Worm (Caenorhabditis elegans) whole organism, L2 larva: Measurements from ENCODE around the gene C50H2.4.

Source experiments
- C34F6.9 ChIP-seq: fragments of 150-350 bp; optimal IDR thresholded peaks from 2 replicates; lab custom pipeline; 2014; ENCODE audit warnings: missing biosample characterization, missing genetic modification characterization
- F13H6.1 ChIP-seq: sonication (generic microtip); optimal IDR thresholded peaks from 2 replicates; lab custom pipeline; 2016; ENCODE audit warnings: missing genetic modification characterization, missing compliant biosample characterization
- R02D3.7 ChIP-seq: fragments of 150-350 bp; optimal IDR thresholded peaks from 2 replicates; lab custom pipeline; 2014; ENCODE audit warnings: missing biosample characterization, missing genetic modification characterization
- Y55F3AM.14 ChIP-seq: fragments of 200-800 bp; sonication (Bioruptor generic); optimal IDR thresholded peaks from 2 replicates; lab custom pipeline; 2018; ENCODE audit warnings: mild to moderate bottlenecking, missing genetic modification characterization, missing compliant biosample characterization
- ZK546.5 ChIP-seq: sonication (generic microtip); optimal IDR thresholded peaks from 2 replicates; lab custom pipeline; 2017; ENCODE audit warnings: missing biosample characterization, missing genetic modification characterization
- alr-1 ChIP-seq: fragments of 150-350 bp; optimal IDR thresholded peaks from 2 replicates; lab custom pipeline; 2014; ENCODE audit warnings: missing biosample characterization, missing genetic modification characterization
- aly-2 ChIP-seq: fragments of 150-350 bp; optimal IDR thresholded peaks from 2 replicates; lab custom pipeline; 2014; ENCODE audit warnings: missing biosample characterization, missing genetic modification characterization
- ama-1 ChIP-seq: fragments of 150-350 bp; optimal IDR thresholded peaks from 2 replicates; lab custom pipeline; 2018; ENCODE audit warnings: inconsistent platforms
- blmp-1 ChIP-seq: sonication (generic microtip); optimal IDR thresholded peaks from 2 replicates; lab custom pipeline; 2017; ENCODE audit warnings: missing genetic modification characterization, mild to moderate bottlenecking, missing compliant biosample characterization, antibody characterized with exemption, moderate library complexity; ENCODE audit not compliant: insufficient read depth
- ceh-16 ChIP-seq: fragments of 150-350 bp; optimal IDR thresholded peaks from 2 replicates; lab custom pipeline; 2014; ENCODE audit warnings: missing biosample characterization, missing genetic modification characterization
- ceh-82 ChIP-seq: fragments of 150-350 bp; optimal IDR thresholded peaks from 2 replicates; lab custom pipeline; 2014; ENCODE audit warnings: missing biosample characterization, missing genetic modification characterization
- crh-2 ChIP-seq: sonication (generic microtip); optimal IDR thresholded peaks from 2 replicates; lab custom pipeline; 2017; ENCODE audit warnings: missing biosample characterization, missing genetic modification characterization
- dmd-4 ChIP-seq: sonication (generic microtip); optimal IDR thresholded peaks from 2 replicates; lab custom pipeline; 2017; ENCODE audit warnings: missing biosample characterization, missing genetic modification characterization
- egl-27 ChIP-seq: sonication (generic microtip); optimal IDR thresholded peaks from 3 replicates; lab custom pipeline; 2017; ENCODE audit warnings: missing biosample characterization, missing genetic modification reagents, missing genetic modification characterization
- elt-1 ChIP-seq: fragments of 150-350 bp; optimal IDR thresholded peaks from 2 replicates; lab custom pipeline; 2014; ENCODE audit warnings: missing biosample characterization, missing genetic modification characterization
- elt-3 ChIP-seq: sonication (generic microtip); optimal IDR thresholded peaks from 2 replicates; lab custom pipeline; 2017; ENCODE audit warnings: missing biosample characterization, missing genetic modification characterization
- fos-1 ChIP-seq: fragments of 150-350 bp; optimal IDR thresholded peaks from 2 replicates; lab custom pipeline; 2014; ENCODE audit warnings: missing biosample characterization, missing genetic modification characterization
- gmeb-1 ChIP-seq: fragments of 150-350 bp; optimal IDR thresholded peaks from 2 replicates; lab custom pipeline; 2014; ENCODE audit warnings: missing biosample characterization, missing genetic modification characterization
- lin-11 ChIP-seq: fragments of 150-350 bp; sonication (generic microtip); optimal IDR thresholded peaks from 2 replicates; lab custom pipeline; 2014; ENCODE audit warnings: missing biosample characterization, missing genetic modification characterization, inconsistent platforms, mixed read lengths
- lin-13 ChIP-seq: fragments of 150-350 bp; optimal IDR thresholded peaks from 2 replicates; lab custom pipeline; 2014; ENCODE audit warnings: missing biosample characterization, missing genetic modification reagents, missing genetic modification characterization
- lin-39 ChIP-seq: fragments of 150-350 bp; optimal IDR thresholded peaks from 2 replicates; lab custom pipeline; 2014; ENCODE audit warnings: missing biosample characterization, missing genetic modification reagents, missing genetic modification characterization
- mab-5 ChIP-seq: fragments of 150-350 bp; optimal IDR thresholded peaks from 2 replicates; lab custom pipeline; 2014; ENCODE audit warnings: missing biosample characterization, missing genetic modification characterization
- mbf-1 ChIP-seq: sonication (generic microtip); optimal IDR thresholded peaks from 2 replicates; lab custom pipeline; 2017; ENCODE audit warnings: missing biosample characterization, missing genetic modification characterization
- mdl-1 ChIP-seq, 2 experiments: fragments of 150-350 bp in 1 of 2; sonication (generic microtip) in 1 of 2; optimal IDR thresholded peaks; 2 replicates each; lab custom pipeline; 2017; ENCODE audit warnings: missing biosample characterization in 2 of 2, missing genetic modification characterization in 2 of 2
- nhr-10 ChIP-seq: sonication (generic microtip); optimal IDR thresholded peaks from 2 replicates; lab custom pipeline; 2017; ENCODE audit warnings: missing biosample characterization, missing genetic modification characterization
- nhr-11 ChIP-seq: fragments of 150-350 bp; optimal IDR thresholded peaks from 2 replicates; lab custom pipeline; 2014; ENCODE audit warnings: missing biosample characterization, missing genetic modification characterization
- nhr-12 ChIP-seq: fragments of 150-350 bp; optimal IDR thresholded peaks from 2 replicates; lab custom pipeline; 2014; ENCODE audit warnings: missing biosample characterization, missing genetic modification characterization
- nhr-129 ChIP-seq: fragments of 150-350 bp; optimal IDR thresholded peaks from 2 replicates; lab custom pipeline; 2014; ENCODE audit warnings: missing biosample characterization, missing genetic modification characterization
- nhr-21 ChIP-seq: fragments of 150-350 bp; optimal IDR thresholded peaks from 2 replicates; lab custom pipeline; 2014; ENCODE audit warnings: missing biosample characterization, missing genetic modification characterization
- nhr-23 ChIP-seq: fragments of 150-350 bp; optimal IDR thresholded peaks from 2 replicates; lab custom pipeline; 2014; ENCODE audit warnings: missing biosample characterization, missing genetic modification reagents, missing genetic modification characterization
- nhr-237 ChIP-seq: fragments of 150-350 bp; optimal IDR thresholded peaks from 2 replicates; lab custom pipeline; 2014; ENCODE audit warnings: missing biosample characterization, missing genetic modification characterization
- nhr-25 ChIP-seq: fragments of 150-350 bp; sonication (generic microtip); optimal IDR thresholded peaks from 3 replicates; lab custom pipeline; 2014; ENCODE audit warnings: missing biosample characterization, missing genetic modification characterization
- nhr-6 ChIP-seq: fragments of 150-350 bp; optimal IDR thresholded peaks from 2 replicates; lab custom pipeline; 2014; ENCODE audit warnings: missing biosample characterization, missing genetic modification characterization
- peb-1 ChIP-seq: fragments of 150-350 bp; optimal IDR thresholded peaks from 2 replicates; lab custom pipeline; 2014; ENCODE audit warnings: missing biosample characterization, missing genetic modification characterization
- sem-4 ChIP-seq: fragments of 150-350 bp; optimal IDR thresholded peaks from 2 replicates; lab custom pipeline; 2014; ENCODE audit warnings: missing biosample characterization, missing genetic modification reagents, missing genetic modification characterization
- skn-1 ChIP-seq: sonication (generic microtip); optimal IDR thresholded peaks from 2 replicates; lab custom pipeline; 2017; ENCODE audit warnings: missing biosample characterization, missing genetic modification characterization
- sma-3 ChIP-seq: sonication (generic microtip); optimal IDR thresholded peaks from 2 replicates; lab custom pipeline; 2016; ENCODE audit warnings: missing genetic modification reagents, missing genetic modification characterization, missing compliant biosample characterization
- sma-9 ChIP-seq, 2 experiments: fragments of 150-350 bp in 1 of 2; sonication (generic microtip) in 1 of 2; optimal IDR thresholded peaks; 2 replicates each; lab custom pipeline; 2014 to 2016; ENCODE audit warnings: missing genetic modification characterization in 2 of 2, mild to moderate bottlenecking in 1 of 2, missing biosample characterization in 1 of 2, missing compliant biosample characterization in 1 of 2, missing genetic modification reagents in 1 of 2, moderate library complexity in 1 of 2
- snpc-4 ChIP-seq: fragments of 150-350 bp; optimal IDR thresholded peaks from 2 replicates; lab custom pipeline; 2014; ENCODE audit warnings: missing biosample characterization, missing genetic modification characterization
- unc-39 ChIP-seq: fragments of 150-350 bp; optimal IDR thresholded peaks from 2 replicates; lab custom pipeline; 2014; ENCODE audit warnings: missing biosample characterization, missing genetic modification characterization
- unc-55 ChIP-seq: fragments of 150-350 bp; sonication (generic microtip); optimal IDR thresholded peaks from 3 replicates; lab custom pipeline; 2014; ENCODE audit warnings: missing biosample characterization, missing genetic modification reagents, missing genetic modification characterization
- unc-62 ChIP-seq: fragments of 150-350 bp; optimal IDR thresholded peaks from 2 replicates; lab custom pipeline; 2014; ENCODE audit warnings: missing biosample characterization, missing genetic modification reagents, missing genetic modification characterization
- zag-1 ChIP-seq: fragments of 150-350 bp; optimal IDR thresholded peaks from 2 replicates; lab custom pipeline; 2014; ENCODE audit warnings: missing biosample characterization, missing genetic modification characterization
- ztf-1 ChIP-seq: fragments of 200-800 bp; sonication (Bioruptor generic); conservative IDR thresholded peaks from 2 replicates; pipeline ENCODE4 v1.3.6; 2022; ENCODE audit warnings: missing genetic modification characterization, missing compliant biosample characterization
- ztf-4 ChIP-seq: fragments of 150-350 bp; optimal IDR thresholded peaks from 2 replicates; lab custom pipeline; 2014; ENCODE audit warnings: missing biosample characterization, missing genetic modification characterization

The C50H2.4 gene

ce11 chrV:9927954-9928353 lies 11.2 kb downstream of the C50H2.4 start:
- TF ChIP-seq crh-2 (tag; lab: Kevin White, UChicago) (peak; percentile 22), alr-1 (tag; lab: Kevin White, UChicago) (no peak), fos-1 (tag; lab: Kevin White, UChicago) (peak; percentile 50), gmeb-1 (tag; lab: Kevin White, UChicago) (peak; percentile 37)

- no peak for TF ChIP-seq lin-39 (tag; lab: Kevin White, UChicago)
- peak; percentile 70 for TF ChIP-seq unc-55
- no peak for TF ChIP-seq ceh-82
- TF ChIP-seq lin-11 (tag; lab: Kevin White, UChicago), result peak; percentile 51
- TF ChIP-seq alr-1 (tag; lab: Kevin White, UChicago), result no peak
- no peak for TF ChIP-seq nhr-12
- TF ChIP-seq elt-3 (tag; lab: Kevin White, UChicago), result no peak
- TF ChIP-seq blmp-1 (tag; lab: Kevin White, UChicago), result no peak
- TF ChIP-seq mdl-1 (tag; optimal IDR thresholded peaks at IDR 0.05; lab: Kevin White, UChicago), result no peak
- no peak for TF ChIP-seq dmd-4 (tag; lab: Kevin White, UChicago)
- no peak for TF ChIP-seq nhr-23
- TF ChIP-seq nhr-21 (tag; lab: Kevin White, UChicago), result peak; percentile 9
- TF ChIP-seq nhr-10 (tag; lab: Kevin White, UChicago), result no peak
- no peak for TF ChIP-seq fos-1 (tag; lab: Kevin White, UChicago)
- TF ChIP-seq elt-1 (tag; lab: Kevin White, UChicago), result no peak
- TF ChIP-seq nhr-11 (tag; lab: Kevin White, UChicago), result no peak
- TF ChIP-seq nhr-129 (tag; lab: Kevin White, UChicago), result peak; percentile 52
- TF ChIP-seq aly-2, result no peak
- TF ChIP-seq sma-9 (GFP tag; optimal IDR thresholded peaks at IDR 0.05; lab: Kevin White, UChicago), result no peak
- no peak for TF ChIP-seq sma-9 (tag; optimal IDR thresholded peaks at IDR 0.05; lab: Kevin White, UChicago)
- TF ChIP-seq F13H6.1 (tag; lab: Kevin White, UChicago), result no peak
- TF ChIP-seq zag-1 (tag; lab: Kevin White, UChicago), result no peak
- no peak for TF ChIP-seq mab-5 (tag; lab: Kevin White, UChicago)
- TF ChIP-seq nhr-25, result no peak
- TF ChIP-seq snpc-4 (tag; lab: Kevin White, UChicago), result no peak
- TF ChIP-seq Y55F3AM.14 (GFP tag; lab: Kevin White, UChicago), result no peak
- peak; percentile 1 for TF ChIP-seq lin-13
- no peak for TF ChIP-seq sma-3 (GFP tag; lab: Kevin White, UChicago)
- no peak for TF ChIP-seq unc-39 (tag; lab: Kevin White, UChicago)
- TF ChIP-seq nhr-6 (tag; lab: Kevin White, UChicago), result no peak
- no peak for TF ChIP-seq nhr-237
- no peak for TF ChIP-seq skn-1 (tag; lab: Kevin White, UChicago)
- no peak for TF ChIP-seq unc-62
- no peak for TF ChIP-seq C34F6.9 (tag; lab: Kevin White, UChicago)
- no peak for TF ChIP-seq mbf-1 (tag; lab: Kevin White, UChicago)
- TF ChIP-seq ztf-1 (GFP tag; lab: Robert Waterston, UW), result no peak
- no peak for TF ChIP-seq ama-1 (lab: Kevin White, UChicago)
- peak; percentile 54 for TF ChIP-seq R02D3.7 (tag; lab: Kevin White, UChicago)
- no peak for TF ChIP-seq ztf-4
- no peak for TF ChIP-seq ceh-16 (tag; lab: Kevin White, UChicago)
- TF ChIP-seq ZK546.5 (tag; lab: Kevin White, UChicago), result no peak
- TF ChIP-seq gmeb-1 (tag; lab: Kevin White, UChicago), result peak; percentile 83
- no peak for TF ChIP-seq sem-4
- no peak for TF ChIP-seq egl-27
- TF ChIP-seq peb-1 (tag; lab: Kevin White, UChicago), result no peak
Measured at ce11 chrV:9930612-9931065, 13.9 kb downstream of the C50H2.4 start, which contains the start of the genes rmh-2 and suds-3. Gene rmh-2, minus strand, starts transcription at chrV:9930775. Gene suds-3, plus strand, starts transcription at chrV:9931015.
